Fruit fly (Drosophila melanogaster) whole organism, pupa: Measurements from ENCODE around the gene CG4041.
A peak's percentile ranks its signal among the peaks of the same experiment; 100 is the strongest.

Experiments used
- CG15710 ChIP-seq: fragments of 200-800 bp; sonication (Bioruptor generic); optimal IDR thresholded peaks from 2 replicates; lab custom pipeline; 2018; ENCODE audit warnings: missing biosample characterization, mild to moderate bottlenecking, missing genetic modification characterization, moderate library complexity
- CG17806 ChIP-seq: fragments of 200-800 bp; sonication (Bioruptor generic); optimal IDR thresholded peaks from 2 replicates; lab custom pipeline; 2018; ENCODE audit warnings: missing biosample characterization, mild to moderate bottlenecking, missing genetic modification characterization, moderate library complexity
- CG32121 ChIP-seq: fragments of 200-800 bp; sonication (Bioruptor generic); IDR thresholded peaks from 2 replicates; pipeline ENCODE4 v1.3.6; 2022; ENCODE audit warnings: missing biosample characterization, missing genetic modification characterization
- CG4496 ChIP-seq: fragments of 200-800 bp; sonication (Bioruptor generic); IDR thresholded peaks from 3 replicates; pipeline ENCODE4 v1.3.6; 2022; ENCODE audit warnings: missing biosample characterization, missing genetic modification characterization
- EcR ChIP-seq: fragments of 200-800 bp; sonication (Bioruptor generic); optimal IDR thresholded peaks from 3 replicates; lab custom pipeline; 2019; ENCODE audit warnings: missing biosample characterization, missing genetic modification characterization, mild to moderate bottlenecking, moderate library complexity, missing genetic modification reagents
- Pif1A ChIP-seq: fragments of 200-800 bp; sonication (Bioruptor generic); optimal IDR thresholded peaks from 3 replicates; lab custom pipeline; 2016; ENCODE audit warnings: missing biosample characterization, missing genetic modification characterization
- Pif1B ChIP-seq: fragments of 200-800 bp; sonication (Bioruptor generic); optimal IDR thresholded peaks from 3 replicates; lab custom pipeline; 2016; ENCODE audit warnings: missing biosample characterization, missing genetic modification characterization
- fd96Ca ChIP-seq: fragments of 200-800 bp; sonication (Bioruptor generic); IDR thresholded peaks from 3 replicates; pipeline ENCODE4 v1.3.6; 2022; ENCODE audit warnings: missing biosample characterization, missing genetic modification characterization
- gl ChIP-seq: fragments of 200-800 bp; sonication (Bioruptor generic); optimal IDR thresholded peaks from 2 replicates; lab custom pipeline; 2018; ENCODE audit warnings: missing biosample characterization, mild to moderate bottlenecking, missing genetic modification characterization
- rn ChIP-seq: fragments of 200-800 bp; sonication (Bioruptor generic); IDR thresholded peaks from 2 replicates; pipeline ENCODE4 v1.3.6; 2022; ENCODE audit warnings: missing biosample characterization, missing genetic modification characterization

DNA sequence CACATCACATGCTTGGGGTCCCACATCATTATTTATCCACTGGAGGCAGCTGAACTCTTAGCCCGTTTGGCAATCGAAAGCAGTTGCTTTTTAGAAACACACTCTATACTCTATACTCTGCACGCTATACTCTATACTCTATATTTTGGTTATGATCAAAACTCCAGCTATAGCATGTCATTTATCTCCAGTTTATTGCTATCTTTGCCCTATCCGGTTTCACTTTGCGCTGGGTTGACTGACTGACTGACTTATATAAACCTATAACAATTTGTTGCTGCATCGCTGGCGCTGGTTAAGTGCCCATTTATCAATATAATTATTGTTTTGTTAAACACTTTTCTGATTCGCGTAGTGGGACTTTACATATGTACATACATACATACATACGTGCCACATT lies 25.3 kb upstream of the CG4041 start:
- TF ChIP-seq CG15710 (no peak), Pif1B (no peak), CG17806 (tag; lab: Kevin White, UChicago) (no peak), CG32121 (GFP tag; lab: Robert Waterston, UW) (no peak), gl (tag; lab: Kevin White, UChicago) (no peak), Pif1A (GFP tag; lab: Kevin White, UChicago) (no peak), EcR (GFP tag; lab: Kevin White, UChicago) (peak; percentile 60), CG4496 (GFP tag; lab: Robert Waterston, UW) (no peak), rn (GFP tag; lab: Robert Waterston, UW) (no peak), fd96Ca (GFP tag; lab: Robert Waterston, UW) (no peak)
